Fruit fly (Drosophila melanogaster): Measurements from ENCODE around the gene CG44088.

The CG44088 gene

DNA sequence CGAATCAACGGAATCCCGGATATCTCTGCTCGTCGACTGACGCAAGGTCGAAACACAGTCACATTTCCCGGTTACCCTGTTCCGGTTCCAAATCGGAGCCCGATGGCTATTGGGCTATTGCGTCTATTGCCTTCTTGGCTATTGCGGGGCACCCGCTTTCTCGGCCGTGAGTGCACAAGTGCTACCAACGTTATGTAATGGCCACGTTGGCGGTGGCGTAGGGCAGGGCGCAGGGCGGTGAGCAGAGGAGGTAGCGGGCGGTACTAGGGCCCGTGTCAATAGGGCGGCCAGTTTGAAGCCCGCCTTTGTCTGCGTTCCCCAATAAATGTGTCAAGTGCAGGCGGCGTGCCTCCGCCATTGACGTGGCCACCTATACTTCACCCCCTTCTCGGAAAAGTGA, 48.6 kb downstream of the CG44088 start:
- TF ChIP-seq CG4496 (GFP tag; IDR thresholded peaks at IDR 0.05): peak; percentile 17; the same call in 1 of the 3 replicates
- no peak for TF ChIP-seq CG8159 (tag; optimal IDR thresholded peaks at IDR 0.05)
- no peak for TF ChIP-seq CG32121 (GFP tag; IDR thresholded peaks at IDR 0.05)
- TF ChIP-seq CG34367 (tag; optimal IDR thresholded peaks at IDR 0.05): no peak

- no peak for TF ChIP-seq fd96Ca (GFP tag; IDR thresholded peaks at IDR 0.05)
- TF ChIP-seq CG4496 (GFP tag; IDR thresholded peaks at IDR 0.05): no peak
- peak; percentile 84 for TF ChIP-seq EcR (GFP tag; optimal IDR thresholded peaks at IDR 0.05)
- TF ChIP-seq CG14655 (GFP tag; optimal IDR thresholded peaks at IDR 0.05): no peak
- TF ChIP-seq CG8301 (tag; optimal IDR thresholded peaks at IDR 0.05): no peak
These were observed 49.5 kb downstream of the CG44088 start for dm6 chr3R:4725349-4725748.
